Fruit fly (Drosophila melanogaster) whole organism, embryonic: ENCODE results near the gene CG34179.

ENCODE experiments used
- Awh ChIP-seq: fragments of 200-800 bp; sonication (Bioruptor generic); IDR thresholded peaks from 2 replicates; pipeline ENCODE4, ENCODE4 v1.3.6; 2022; ENCODE audit warnings: missing biosample characterization, missing genetic modification characterization
- Blimp-1 ChIP-seq: fragments of 200-800 bp; sonication (Bioruptor generic); optimal IDR thresholded peaks from 3 replicates; lab custom pipeline; 2018; ENCODE audit warnings: missing biosample characterization, missing genetic modification characterization, mild to moderate bottlenecking, moderate library complexity, missing genetic modification reagents
- CG10462 ChIP-seq: fragments of 200-800 bp; sonication (Bioruptor generic); optimal IDR thresholded peaks from 2 replicates; lab custom pipeline; 2016; ENCODE audit warnings: missing biosample characterization, missing genetic modification characterization
- CG11695 ChIP-seq: fragments of 200-800 bp; sonication (Bioruptor generic); IDR thresholded peaks from 3 replicates; pipeline ENCODE4 v1.3.6; 2022; ENCODE audit warnings: missing biosample characterization, missing genetic modification characterization
- CG11723 ChIP-seq: fragments of 200-800 bp; sonication (Bioruptor generic); optimal IDR thresholded peaks from 2 replicates; lab custom pipeline; 2017; ENCODE audit warnings: missing biosample characterization, mild to moderate bottlenecking, missing genetic modification characterization
- CG12299 ChIP-seq: fragments of 200-800 bp; sonication (Bioruptor generic); optimal IDR thresholded peaks from 2 replicates; lab custom pipeline; 2018; ENCODE audit warnings: missing biosample characterization, mild to moderate bottlenecking, missing genetic modification characterization
- CG1233 ChIP-seq: fragments of 200-800 bp; sonication (Bioruptor generic); optimal IDR thresholded peaks from 4 replicates; lab custom pipeline; 2018; ENCODE audit warnings: missing biosample characterization, mild to moderate bottlenecking, missing genetic modification characterization
- CG13775 ChIP-seq: fragments of 200-800 bp; sonication (Bioruptor generic); optimal IDR thresholded peaks from 3 replicates; lab custom pipeline; 2017; ENCODE audit warnings: missing biosample characterization, mild to moderate bottlenecking, missing genetic modification characterization
- CG15696 ChIP-seq: fragments of 200-800 bp; sonication (Bioruptor generic); optimal IDR thresholded peaks from 2 replicates; lab custom pipeline; 2019; ENCODE audit warnings: missing biosample characterization, mild to moderate bottlenecking, missing genetic modification characterization, moderate library complexity
- CG1792 ChIP-seq: fragments of 200-800 bp; sonication (Bioruptor generic); optimal IDR thresholded peaks from 2 replicates; lab custom pipeline; 2016; ENCODE audit warnings: missing biosample characterization, missing genetic modification characterization
- CG1832 ChIP-seq: fragments of 200-800 bp; sonication (Bioruptor generic); optimal IDR thresholded peaks from 2 replicates; lab custom pipeline; 2017; ENCODE audit warnings: missing biosample characterization, mild to moderate bottlenecking, missing genetic modification characterization, inconsistent platforms
- CG2202 ChIP-seq: fragments of 200-800 bp; sonication (Bioruptor generic); optimal IDR thresholded peaks from 2 replicates; lab custom pipeline; 2018; ENCODE audit warnings: missing biosample characterization, mild to moderate bottlenecking, missing genetic modification characterization
- CG30020 ChIP-seq: fragments of 200-800 bp; optimal IDR thresholded peaks from 2 replicates; lab custom pipeline; 2019; ENCODE audit warnings: missing biosample characterization, mild to moderate bottlenecking, missing genetic modification characterization, moderate library complexity
- CG30403 ChIP-seq: fragments of 200-800 bp; sonication (Bioruptor generic); optimal IDR thresholded peaks from 3 replicates; lab custom pipeline; 2016; ENCODE audit warnings: missing biosample characterization, missing genetic modification characterization
- CG31388 ChIP-seq: fragments of 200-800 bp; sonication (Bioruptor generic); optimal IDR thresholded peaks from 2 replicates; lab custom pipeline; 2016; ENCODE audit warnings: missing biosample characterization, missing genetic modification characterization
- CG34422 ChIP-seq: fragments of 200-800 bp; sonication (Bioruptor generic); IDR thresholded peaks from 3 replicates; pipeline ENCODE4 v1.3.6; 2022; ENCODE audit warnings: missing biosample characterization, missing genetic modification characterization
- CG4404 ChIP-seq: fragments of 200-800 bp; sonication (Bioruptor generic); IDR thresholded peaks from 2 replicates; pipeline ENCODE4 v1.3.6; 2022; ENCODE audit warnings: missing biosample characterization, missing genetic modification characterization
- CG4617 ChIP-seq: fragments of 200-800 bp; sonication (Bioruptor generic); optimal IDR thresholded peaks from 3 replicates; lab custom pipeline; 2016; ENCODE audit warnings: missing biosample characterization, missing genetic modification characterization, borderline replicate concordance
- CG4707 ChIP-seq: fragments of 200-800 bp; sonication (Bioruptor generic); optimal IDR thresholded peaks from 2 replicates; lab custom pipeline; 2018; ENCODE audit warnings: missing biosample characterization, mild to moderate bottlenecking, missing genetic modification characterization, moderate library complexity
- CG6791 ChIP-seq: fragments of 200-800 bp; sonication (Bioruptor generic); IDR thresholded peaks from 3 replicates; pipeline ENCODE4 v1.3.6; 2022; ENCODE audit warnings: missing biosample characterization, missing genetic modification characterization; ENCODE audit not compliant: partially characterized antibody
- CG7963 ChIP-seq: fragments of 200-800 bp; sonication (Bioruptor generic); IDR thresholded peaks from 3 replicates; pipeline ENCODE4 v1.3.6; 2022; ENCODE audit warnings: missing biosample characterization, missing genetic modification characterization; ENCODE audit not compliant: partially characterized antibody
- CG8388 ChIP-seq: fragments of 200-800 bp; sonication (Bioruptor generic); optimal IDR thresholded peaks from 2 replicates; lab custom pipeline; 2019; ENCODE audit warnings: missing biosample characterization, mild to moderate bottlenecking, missing genetic modification characterization, moderate library complexity
- CG8765 ChIP-seq: fragments of 200-800 bp; sonication (Bioruptor generic); IDR thresholded peaks from 2 replicates; pipeline ENCODE4 v1.3.6; 2022; ENCODE audit warnings: missing biosample characterization, missing genetic modification characterization
- CG9817 ChIP-seq: fragments of 200-800 bp; sonication (Bioruptor generic); optimal IDR thresholded peaks from 2 replicates; lab custom pipeline; 2018; ENCODE audit warnings: missing biosample characterization, mild to moderate bottlenecking, missing genetic modification characterization, moderate library complexity
- Chrac-16 ChIP-seq: fragments of 200-800 bp; sonication (Bioruptor generic); optimal IDR thresholded peaks from 3 replicates; lab custom pipeline; 2016; ENCODE audit warnings: missing biosample characterization, missing genetic modification characterization
- Ets97D ChIP-seq: fragments of 200-800 bp; sonication (Bioruptor generic); optimal IDR thresholded peaks from 3 replicates; lab custom pipeline; 2016; ENCODE audit warnings: missing biosample characterization, missing genetic modification characterization
- Fer1 ChIP-seq: fragments of 200-800 bp; sonication (Bioruptor generic); optimal IDR thresholded peaks from 2 replicates; lab custom pipeline; 2017; ENCODE audit warnings: missing biosample characterization, mild to moderate bottlenecking, missing genetic modification characterization
- Lpt ChIP-seq: fragments of >200 bp; optimal IDR thresholded peaks from 2 replicates; lab custom pipeline; 2018; ENCODE audit warnings: missing biosample characterization, missing genetic modification characterization
- Mad ChIP-seq: fragments of 200-800 bp; sonication (Bioruptor generic); optimal IDR thresholded peaks from 2 replicates; lab custom pipeline; 2016; ENCODE audit warnings: missing biosample characterization, missing genetic modification characterization
- Spps ChIP-seq: fragments of 200-800 bp; sonication (Bioruptor generic); optimal IDR thresholded peaks from 2 replicates; lab custom pipeline; 2018; ENCODE audit warnings: missing biosample characterization, mild to moderate bottlenecking, missing genetic modification characterization
- abd-A ChIP-seq: fragments of 200-800 bp; sonication (Bioruptor generic); optimal IDR thresholded peaks from 3 replicates; lab custom pipeline; 2019; ENCODE audit warnings: missing biosample characterization, mild to moderate bottlenecking, missing genetic modification characterization, moderate library complexity
- amos ChIP-seq: fragments of 200-800 bp; sonication (Bioruptor generic); IDR thresholded peaks from 2 replicates; pipeline ENCODE4 v1.3.6; 2022; ENCODE audit warnings: missing biosample characterization, missing genetic modification characterization; ENCODE audit not compliant: partially characterized antibody
- ara ChIP-seq: fragments of 200-800 bp; sonication (Bioruptor generic); IDR thresholded peaks from 2 replicates; pipeline ENCODE4 v1.3.6; 2022; ENCODE audit warnings: missing biosample characterization, missing genetic modification characterization
- dpn ChIP-seq, 2 experiments: fragments of 200-800 bp; sonication (Bioruptor generic); optimal IDR thresholded peaks; 3 replicates each; lab custom pipeline; 2016; ENCODE audit warnings: missing biosample characterization in 2 of 2, missing genetic modification characterization in 2 of 2
- gem ChIP-seq: fragments of 200-800 bp; sonication (Bioruptor generic); optimal IDR thresholded peaks from 2 replicates; lab custom pipeline; 2019; ENCODE audit warnings: missing biosample characterization, mild to moderate bottlenecking, missing genetic modification characterization, moderate library complexity
- gsb-n ChIP-seq: fragments of 200-800 bp; sonication (Bioruptor generic); optimal IDR thresholded peaks from 3 replicates; lab custom pipeline; 2018; ENCODE audit warnings: missing biosample characterization, mild to moderate bottlenecking, missing genetic modification characterization
- hb ChIP-seq: fragments of 200-800 bp; sonication (Bioruptor generic); IDR thresholded peaks from 3 replicates; pipeline ENCODE4 v1.3.6; 2022; ENCODE audit warnings: missing biosample characterization, missing genetic modification characterization; ENCODE audit not compliant: partially characterized antibody
- phol ChIP-seq: fragments of 200-800 bp; sonication (Bioruptor generic); optimal IDR thresholded peaks from 3 replicates; lab custom pipeline; 2018; ENCODE audit warnings: missing biosample characterization, mild to moderate bottlenecking, missing genetic modification characterization, moderate library complexity
- pita ChIP-seq: fragments of 200-800 bp; sonication (Bioruptor generic); optimal IDR thresholded peaks from 2 replicates; lab custom pipeline; 2017; ENCODE audit warnings: missing biosample characterization, mild to moderate bottlenecking, missing genetic modification characterization
- rib ChIP-seq: fragments of 200-800 bp; sonication (Bioruptor generic); IDR thresholded peaks from 2 replicates; pipeline ENCODE4 v1.3.6; 2022; ENCODE audit warnings: missing biosample characterization, missing genetic modification characterization
- salm ChIP-seq: fragments of 200-800 bp; sonication (Bioruptor generic); optimal IDR thresholded peaks from 2 replicates; lab custom pipeline; 2018; ENCODE audit warnings: missing biosample characterization, mild to moderate bottlenecking, missing genetic modification characterization
- sc ChIP-seq, 3 experiments: fragments of >200 bp in 2 of 3; fragments of 200-800 bp in 1 of 3; sonication (Bioruptor generic) in 1 of 3; optimal IDR thresholded peaks; 2 replicates in 2 of 3; 3 replicates in 1 of 3; lab custom pipeline; 2017; ENCODE audit warnings: mild to moderate bottlenecking in 1 of 3, missing biosample characterization in 1 of 3, missing genetic modification characterization in 1 of 3, missing genetic modification reagents in 1 of 3
- scrt ChIP-seq: fragments of 200-800 bp; sonication (Bioruptor generic); optimal IDR thresholded peaks from 2 replicates; lab custom pipeline; 2018; ENCODE audit warnings: missing biosample characterization, mild to moderate bottlenecking, missing genetic modification characterization, moderate library complexity
- sens-2 ChIP-seq: fragments of 200-800 bp; sonication (Bioruptor generic); IDR thresholded peaks from 2 replicates; pipeline ENCODE4 v1.3.6; 2022; ENCODE audit warnings: missing biosample characterization, missing genetic modification characterization
- sr ChIP-seq: fragments of 200-800 bp; sonication (Bioruptor generic); IDR thresholded peaks from 3 replicates; pipeline ENCODE4 v1.3.6; 2022; ENCODE audit warnings: missing biosample characterization, missing genetic modification characterization
- tll ChIP-seq, 2 experiments: fragments of 200-800 bp in 1 of 2; fragments of >200 bp in 1 of 2; sonication (Bioruptor generic) in 1 of 2; optimal IDR thresholded peaks; 2 replicates each; lab custom pipeline; 2017 to 2019; ENCODE audit warnings: missing biosample characterization in 2 of 2, missing genetic modification characterization in 2 of 2, mild to moderate bottlenecking in 1 of 2, moderate library complexity in 1 of 2
- vnd ChIP-seq: fragments of 200-800 bp; sonication (Bioruptor generic); IDR thresholded peaks from 3 replicates; pipeline ENCODE4 v1.3.6; 2022; ENCODE audit warnings: missing biosample characterization, missing genetic modification characterization; ENCODE audit not compliant: partially characterized antibody

The CG34179 gene

dm6 chr2L:6062382-6063082, 14.0 kb upstream of the CG34179 start, which contains the start of the genes ND-51 and CG13994 (continued):
- TF ChIP-seq Mad (GFP tag; lab: Kevin White, UChicago) (peak; percentile 93), phol (peak; percentile 95), ara (GFP tag; lab: Robert Waterston, UW) (peak; percentile 74), rib (peak; percentile 56; the same call in 1 of the 2 replicates), gem (tag; lab: Kevin White, UChicago) (peak; percentile 85), sc (optimal IDR thresholded peaks at IDR 0.05; lab: Kevin White, UChicago) (no peak), sc (GFP tag; optimal IDR thresholded peaks at IDR 0.05; lab: Kevin White, UChicago) (peak; percentile 1), CG30020 (tag; lab: Kevin White, UChicago) (peak; percentile 97), dpn (GFP tag; optimal IDR thresholded peaks at IDR 0.05; lab: Kevin White, UChicago) (peak; percentile 84 to 87), pita (GFP tag; lab: Kevin White, UChicago) (no peak), tll (GFP tag; optimal IDR thresholded peaks at IDR 0.05; lab: Kevin White, UChicago) (peak; percentile 77 to 91), scrt (GFP tag; lab: Kevin White, UChicago) (peak; percentile 70), CG10462 (GFP tag; lab: Kevin White, UChicago) (peak; percentile 28), CG2202 (tag; lab: Kevin White, UChicago) (peak; percentile 61), salm (tag; lab: Kevin White, UChicago) (peak; percentile 35), CG11695 (GFP tag; lab: Robert Waterston, UW) (peak; percentile 67), sens-2 (GFP tag; lab: Robert Waterston, UW) (peak; percentile 65), CG1792 (GFP tag; lab: Kevin White, UChicago) (peak; percentile 78), Awh (GFP tag; lab: Robert Waterston, UW) (peak; percentile 69), Fer1 (GFP tag; lab: Kevin White, UChicago) (peak; percentile 79), gsb-n (tag; lab: Kevin White, UChicago) (no peak), CG11723 (GFP tag; lab: Kevin White, UChicago) (peak; percentile 75), CG4707 (GFP tag; lab: Kevin White, UChicago) (no peak), CG8388 (GFP tag; lab: Kevin White, UChicago) (peak; percentile 80), CG4404 (GFP tag; lab: Robert Waterston, UW) (peak; percentile 61; the same call in 1 of the 2 replicates), hb (no peak), CG12299 (tag; lab: Kevin White, UChicago) (peak; percentile 85), abd-A (tag; lab: Kevin White, UChicago) (no peak), Lpt (GFP tag; lab: Kevin White, UChicago) (no peak), Chrac-16 (GFP tag; lab: Kevin White, UChicago) (peak; percentile 72), CG8765 (GFP tag; lab: Robert Waterston, UW) (peak; percentile 69), CG6791 (no peak), CG34422 (GFP tag; lab: Robert Waterston, UW) (peak; percentile 86), CG13775 (GFP tag; lab: Kevin White, UChicago) (peak; percentile 84), Spps (peak; percentile 57), Ets97D (peak; percentile 93), CG31388 (peak; percentile 53), vnd (GFP tag; lab: Robert Waterston, UW) (no peak), CG1832 (GFP tag; lab: Kevin White, UChicago) (no peak), CG4617 (peak; percentile 73), Blimp-1 (GFP tag; lab: Kevin White, UChicago) (peak; percentile 74), CG15696 (tag; lab: Kevin White, UChicago) (peak; percentile 83), amos (GFP tag; lab: Robert Waterston, UW) (no peak), CG7963 (GFP tag; lab: Robert Waterston, UW) (0 out of 3 replicates have a peak, but pooled peaks have one; percentile 1), CG9817 (tag; lab: Kevin White, UChicago) (peak; percentile 87), CG1233 (GFP tag; lab: Kevin White, UChicago) (peak; percentile 51), sr (GFP tag; lab: Robert Waterston, UW) (peak; percentile 45; the same call in 1 of the 3 replicates), CG30403 (GFP tag; lab: Kevin White, UChicago) (peak; percentile 87)
